Worm (Caenorhabditis elegans): ENCODE measurements around the gene nhr-255.

- TF ChIP-seq ets-5 (GFP tag; IDR thresholded peaks at IDR 0.05) (no peak), aly-2 (tag; optimal IDR thresholded peaks at IDR 0.05) (no peak), nhr-237 (tag; optimal IDR thresholded peaks at IDR 0.05) (no peak), lin-39 (tag; optimal IDR thresholded peaks at IDR 0.05) (no peak), mdl-1 (tag; optimal IDR thresholded peaks at IDR 0.05) (peak in 1 of 2 experiments; percentile 78), nhr-76 (tag; optimal IDR thresholded peaks at IDR 0.05) (no peak)
These were observed 32.8 kb upstream of the nhr-255 start for ce11 chrX:15709594-15709993.

Measured in whole organism, L1 larva.